Worm (Caenorhabditis elegans) whole organism, midembryonic: ENCODE data around the gene C15H11.11.

ENCODE experiments used
- T22C8.4 ChIP-seq: fragments of 200-800 bp; sonication (Bioruptor generic); IDR thresholded peaks from 2 replicates; pipeline ENCODE4 v1.3.6; 2022; ENCODE audit warnings: missing genetic modification characterization, missing compliant biosample characterization
- cog-1 ChIP-seq: sonication (generic microtip); optimal IDR thresholded peaks from 2 replicates; lab custom pipeline; 2016; ENCODE audit warnings: missing genetic modification characterization, missing compliant biosample characterization
- flt-1 ChIP-seq: fragments of 200-800 bp; sonication (Bioruptor generic); IDR thresholded peaks from 2 replicates; pipeline ENCODE4 v1.3.6; 2022; ENCODE audit warnings: missing genetic modification characterization, missing compliant biosample characterization
- klf-2 ChIP-seq: fragments of 200-800 bp; sonication (Bioruptor generic); conservative IDR thresholded peaks from 2 replicates; pipeline ENCODE4 v1.3.6; 2022; ENCODE audit warnings: missing genetic modification reagents, missing genetic modification characterization, missing compliant biosample characterization
- med-1 ChIP-seq: sonication (generic microtip); optimal IDR thresholded peaks from 2 replicates; lab custom pipeline; 2017; ENCODE audit warnings: missing genetic modification characterization, mild to moderate bottlenecking, missing compliant biosample characterization, antibody characterized with exemption, missing genetic modification reagents; ENCODE audit not compliant: insufficient read depth
- ref-1 ChIP-seq: fragments of 200-800 bp; sonication (Bioruptor generic); conservative IDR thresholded peaks from 2 replicates; pipeline ENCODE4 v1.3.6; 2022; ENCODE audit warnings: missing genetic modification reagents, missing genetic modification characterization, missing compliant biosample characterization
- tab-1 ChIP-seq: fragments of 200-800 bp; sonication (Bioruptor generic); IDR thresholded peaks from 2 replicates; pipeline ENCODE4 v1.3.6; 2022; ENCODE audit warnings: missing genetic modification characterization, missing compliant biosample characterization
- ztf-23 ChIP-seq: fragments of 200-800 bp; sonication (Bioruptor generic); IDR thresholded peaks from 2 replicates; pipeline ENCODE4 v1.3.6; 2022; ENCODE audit warnings: missing genetic modification reagents, missing genetic modification characterization, missing compliant biosample characterization
- ztf-29 ChIP-seq: fragments of 200-800 bp; sonication (Bioruptor generic); IDR thresholded peaks from 2 replicates; pipeline ENCODE4 v1.3.6; 2022; ENCODE audit warnings: missing genetic modification reagents, missing genetic modification characterization, missing compliant biosample characterization

C15H11.11 gene

DNA sequence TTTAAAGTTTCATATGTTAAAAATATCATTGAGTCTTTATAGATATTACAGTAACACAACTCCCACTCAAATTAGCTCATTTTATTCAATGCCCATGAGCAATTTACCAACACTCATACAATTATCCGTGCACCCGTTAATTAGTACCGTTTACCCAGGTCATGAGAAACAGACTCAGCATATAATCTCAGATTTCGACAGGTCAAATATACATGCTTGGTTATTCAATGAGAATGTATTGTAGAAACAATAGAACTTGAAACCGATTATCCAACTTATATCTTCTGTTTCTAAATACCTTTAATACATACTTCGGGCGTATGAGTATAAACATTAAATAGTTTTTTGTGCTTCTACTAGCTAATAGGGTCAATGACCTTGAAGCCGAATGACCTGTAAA, 20.9 kb downstream of the C15H11.11 start:
- no peak for TF ChIP-seq klf-2 (GFP tag; lab: Robert Waterston, UW)
- no peak for TF ChIP-seq flt-1 (GFP tag; lab: Robert Waterston, UW)
- no peak for TF ChIP-seq T22C8.4 (GFP tag; lab: Robert Waterston, UW)
- no peak for TF ChIP-seq tab-1 (GFP tag; lab: Robert Waterston, UW)
- TF ChIP-seq ref-1, result no peak
- no peak for TF ChIP-seq ztf-29 (GFP tag; lab: Robert Waterston, UW)
- no peak for TF ChIP-seq ztf-23 (GFP tag; lab: Robert Waterston, UW)
- no peak for TF ChIP-seq cog-1 (tag; lab: Kevin White, UChicago)
- no peak for TF ChIP-seq med-1 (GFP tag; lab: Kevin White, UChicago)

ce11 chrV:14437355-14437754, 22.1 kb downstream of the C15H11.11 start:
- TF ChIP-seq ztf-29 (GFP tag; lab: Robert Waterston, UW), result no peak
- no peak for TF ChIP-seq T22C8.4 (GFP tag; lab: Robert Waterston, UW)
- TF ChIP-seq ztf-23 (GFP tag; lab: Robert Waterston, UW), result no peak
- no peak for TF ChIP-seq med-1 (GFP tag; lab: Kevin White, UChicago)
- TF ChIP-seq flt-1 (GFP tag; lab: Robert Waterston, UW), result no peak
- TF ChIP-seq ref-1, result no peak
- no peak for TF ChIP-seq klf-2 (GFP tag; lab: Robert Waterston, UW)
- no peak for TF ChIP-seq tab-1 (GFP tag; lab: Robert Waterston, UW)
- no peak for TF ChIP-seq cog-1 (tag; lab: Kevin White, UChicago)

DNA sequence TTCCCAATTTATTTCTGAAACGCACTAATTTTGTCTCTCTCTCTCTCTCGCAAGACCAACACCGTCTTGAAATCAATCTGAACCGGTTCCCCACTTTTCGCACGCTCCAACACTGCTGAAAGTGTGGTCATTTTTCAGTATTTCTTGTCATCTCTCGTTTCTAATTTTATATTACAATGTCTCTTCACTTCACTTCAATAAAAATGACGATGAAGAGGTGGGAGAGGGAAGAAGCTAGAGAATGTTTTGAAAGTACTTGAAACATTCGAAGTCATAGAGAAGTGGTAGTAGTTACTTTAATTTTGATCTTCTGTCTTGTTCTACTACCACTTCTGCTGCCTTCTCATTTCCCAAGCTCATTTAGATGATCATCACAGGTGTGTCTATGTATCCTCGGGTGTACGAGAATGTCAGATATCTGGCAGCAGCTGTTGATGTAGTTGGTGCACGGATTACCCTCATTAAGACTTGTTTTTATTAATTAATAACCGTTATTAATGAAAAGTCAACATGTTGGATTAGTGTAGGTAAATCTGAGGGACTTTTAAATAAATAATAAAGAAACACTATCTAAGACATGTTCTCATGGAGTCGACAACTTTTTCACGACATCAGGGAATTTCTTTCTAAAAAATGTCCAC, 22.9 kb downstream of the C15H11.11 start:
- TF ChIP-seq cog-1 (tag; lab: Kevin White, UChicago) (no peak), klf-2 (GFP tag; lab: Robert Waterston, UW) (no peak), ref-1 (no peak), med-1 (GFP tag; lab: Kevin White, UChicago) (no peak), T22C8.4 (GFP tag; lab: Robert Waterston, UW) (no peak), flt-1 (GFP tag; lab: Robert Waterston, UW) (no peak), tab-1 (GFP tag; lab: Robert Waterston, UW) (no peak), ztf-23 (GFP tag; lab: Robert Waterston, UW) (no peak), ztf-29 (GFP tag; lab: Robert Waterston, UW) (no peak)

DNA sequence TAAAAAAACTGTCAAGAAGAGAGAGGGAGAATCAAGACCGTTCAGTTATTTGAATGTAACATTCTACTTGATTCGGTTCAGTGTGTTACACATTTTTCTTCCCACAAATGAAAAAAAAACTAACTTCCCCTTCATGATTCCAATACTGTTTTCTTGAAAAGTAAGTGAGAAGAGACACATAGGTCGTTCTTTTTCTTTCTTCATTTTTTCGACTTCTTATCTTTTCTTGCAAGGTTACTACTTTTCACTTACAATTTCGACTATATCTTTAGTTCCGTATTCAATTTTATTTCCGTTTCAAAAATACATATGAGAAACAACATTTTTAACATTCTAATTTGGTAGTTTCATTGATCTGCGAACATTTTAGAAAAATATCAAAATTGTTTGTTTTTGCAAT, 23.9 kb downstream of the C15H11.11 start:
- TF ChIP-seq cog-1 (tag; lab: Kevin White, UChicago) (no peak), flt-1 (GFP tag; lab: Robert Waterston, UW) (no peak), T22C8.4 (GFP tag; lab: Robert Waterston, UW) (no peak), tab-1 (GFP tag; lab: Robert Waterston, UW) (no peak)

DNA sequence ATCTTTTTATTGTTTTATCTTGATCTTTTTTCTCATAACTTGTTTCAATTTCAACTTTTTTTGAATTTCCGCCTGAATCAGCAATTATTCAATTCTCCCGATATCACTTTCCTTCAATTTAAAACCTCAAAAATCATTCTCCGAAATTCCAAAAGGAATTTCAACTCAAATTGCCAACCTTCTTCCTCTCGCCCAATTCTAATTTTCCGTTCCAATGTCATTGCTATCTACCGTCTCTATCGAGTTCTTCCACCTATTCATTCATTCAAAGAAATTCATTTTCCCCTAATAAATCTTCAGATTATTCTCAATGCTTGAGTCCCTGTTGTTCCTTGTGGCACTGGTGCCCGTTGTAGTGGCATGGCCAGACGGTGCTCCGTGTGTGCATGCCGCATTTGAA, 25.5 kb downstream of the C15H11.11 start, which contains the start of gene F23B12.4:
TSS of gene F23B12.4 (plus strand) at position 301 of the 400 bp plus-strand sequence.
- TF ChIP-seq ref-1 (no peak), cog-1 (tag; lab: Kevin White, UChicago) (no peak), flt-1 (GFP tag; lab: Robert Waterston, UW) (no peak)

DNA sequence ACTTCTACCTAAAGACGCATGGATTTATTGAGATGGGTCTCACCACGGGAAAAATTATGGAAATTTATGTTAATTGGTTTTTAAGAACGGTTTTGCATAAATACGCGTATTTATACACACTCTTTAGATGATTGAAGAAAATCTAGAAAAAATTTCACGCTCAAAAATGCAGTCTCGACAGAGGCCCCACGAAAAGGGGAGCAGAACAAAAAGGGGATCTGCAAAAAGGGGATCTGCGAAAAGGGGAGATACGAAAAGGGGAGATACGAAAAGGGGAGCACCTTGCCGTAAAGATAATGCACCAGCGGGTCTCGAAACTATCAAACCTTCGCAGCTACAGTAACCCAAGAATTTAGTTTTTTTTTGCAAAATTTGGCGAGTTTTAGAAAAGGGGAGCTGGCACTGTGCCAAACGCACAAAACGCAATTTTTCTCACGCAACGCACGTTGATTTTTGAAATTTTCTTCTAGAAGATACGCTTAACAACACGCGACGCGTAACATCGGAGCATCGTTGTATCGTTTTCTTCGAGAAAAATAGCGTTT, 28.2 kb downstream of the C15H11.11 start:
- TF ChIP-seq ztf-23 (GFP tag; lab: Robert Waterston, UW) (peak; percentile 63), tab-1 (GFP tag; lab: Robert Waterston, UW) (0 out of 2 replicates have a peak, but pooled peaks have one; percentile 14)

ce11 chrV:14446453-14446852, 31.2 kb downstream of the C15H11.11 start:
- TF ChIP-seq med-1 (GFP tag; lab: Kevin White, UChicago) (no peak), flt-1 (GFP tag; lab: Robert Waterston, UW) (no peak), tab-1 (GFP tag; lab: Robert Waterston, UW) (no peak), cog-1 (tag; lab: Kevin White, UChicago) (no peak), ztf-29 (GFP tag; lab: Robert Waterston, UW) (no peak), klf-2 (GFP tag; lab: Robert Waterston, UW) (no peak), ztf-23 (GFP tag; lab: Robert Waterston, UW) (no peak), ref-1 (no peak)

ce11 chrV:14447240-14447763, 32.0 kb downstream of the C15H11.11 start, which contains the start of the genes dlat-1 and fntb-1:
Gene dlat-1 (minus strand): TSS chrV:14447290.
Gene fntb-1 (plus strand): TSS chrV:14447651.
- TF ChIP-seq ref-1 (no peak), ztf-29 (GFP tag; lab: Robert Waterston, UW) (no peak), tab-1 (GFP tag; lab: Robert Waterston, UW) (no peak), cog-1 (tag; lab: Kevin White, UChicago) (no peak), T22C8.4 (GFP tag; lab: Robert Waterston, UW) (no peak), med-1 (GFP tag; lab: Kevin White, UChicago) (no peak), ztf-23 (GFP tag; lab: Robert Waterston, UW) (no peak), flt-1 (GFP tag; lab: Robert Waterston, UW) (no peak), klf-2 (GFP tag; lab: Robert Waterston, UW) (no peak)

DNA sequence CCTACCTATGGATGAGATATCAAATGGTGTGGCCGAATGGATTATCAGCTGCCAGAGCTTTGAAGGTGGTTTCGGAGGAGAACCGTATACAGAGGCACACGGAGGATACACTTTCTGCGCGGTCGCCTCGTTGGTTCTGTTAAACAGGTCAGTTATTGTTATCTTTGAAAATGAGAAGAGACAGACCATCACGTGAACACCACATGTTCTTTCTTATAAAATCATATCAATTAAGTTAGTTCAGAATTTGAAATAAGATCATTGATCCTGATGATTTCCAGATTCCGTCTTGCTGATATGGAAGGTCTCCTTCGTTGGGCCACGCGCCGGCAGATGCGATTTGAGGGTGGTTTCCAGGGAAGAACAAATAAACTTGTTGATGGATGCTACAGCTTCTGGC, 33.4 kb downstream of the C15H11.11 start:
- TF ChIP-seq ztf-29 (GFP tag; lab: Robert Waterston, UW) (no peak), T22C8.4 (GFP tag; lab: Robert Waterston, UW) (no peak), tab-1 (GFP tag; lab: Robert Waterston, UW) (no peak), ref-1 (no peak), flt-1 (GFP tag; lab: Robert Waterston, UW) (no peak), ztf-23 (GFP tag; lab: Robert Waterston, UW) (no peak), klf-2 (GFP tag; lab: Robert Waterston, UW) (no peak), med-1 (GFP tag; lab: Kevin White, UChicago) (no peak), cog-1 (tag; lab: Kevin White, UChicago) (no peak)
